Worm (Caenorhabditis elegans) whole organism, mixed stage, embryonic: ENCODE data around the gene acc-2.

Experiments used
- bed-3 ChIP-seq: fragments of 200-800 bp; sonication (Bioruptor generic); optimal IDR thresholded peaks from 3 replicates; lab custom pipeline; 2018; ENCODE audit warnings: mild to moderate bottlenecking, missing genetic modification characterization, moderate library complexity, missing compliant biosample characterization
- ceh-39 ChIP-seq: fragments of 150-350 bp; optimal IDR thresholded peaks from 2 replicates; lab custom pipeline; 2014; ENCODE audit warnings: missing biosample characterization, missing genetic modification characterization
- ceh-43 ChIP-seq: fragments of 200-800 bp; sonication (Bioruptor generic); optimal IDR thresholded peaks from 2 replicates; lab custom pipeline; 2018; ENCODE audit warnings: mild to moderate bottlenecking, missing genetic modification characterization, moderate library complexity, missing compliant biosample characterization
- ceh-83 ChIP-seq: fragments of 200-800 bp; sonication (Bioruptor generic); optimal IDR thresholded peaks from 2 replicates; lab custom pipeline; 2018; ENCODE audit warnings: mild to moderate bottlenecking, missing genetic modification characterization, missing compliant biosample characterization
- ces-1 ChIP-seq: fragments of 150-350 bp; optimal IDR thresholded peaks from 2 replicates; lab custom pipeline; 2014; ENCODE audit warnings: missing biosample characterization, missing genetic modification reagents, missing genetic modification characterization
- cnd-1 ChIP-seq: fragments of 200-800 bp; sonication (Bioruptor generic); optimal IDR thresholded peaks from 2 replicates; lab custom pipeline; 2018; ENCODE audit warnings: mild to moderate bottlenecking, missing genetic modification characterization, missing compliant biosample characterization
- drap-1 ChIP-seq: fragments of 200-800 bp; sonication (Bioruptor generic); optimal IDR thresholded peaks from 3 replicates; lab custom pipeline; 2018; ENCODE audit warnings: mild to moderate bottlenecking, missing genetic modification characterization, missing compliant biosample characterization
- elt-1 ChIP-seq: sonication (generic microtip); optimal IDR thresholded peaks from 2 replicates; lab custom pipeline; 2017; ENCODE audit warnings: missing genetic modification characterization, mild to moderate bottlenecking, missing compliant biosample characterization, antibody characterized with exemption, moderate library complexity, borderline replicate concordance; ENCODE audit not compliant: insufficient read depth
- flh-1 ChIP-seq: fragments of 200-800 bp; sonication (Bioruptor generic); optimal IDR thresholded peaks from 2 replicates; lab custom pipeline; 2018; ENCODE audit warnings: mild to moderate bottlenecking, missing genetic modification characterization, moderate library complexity, missing compliant biosample characterization
- ham-2 ChIP-seq: fragments of 200-800 bp; sonication (Bioruptor generic); optimal IDR thresholded peaks from 2 replicates; lab custom pipeline; 2018; ENCODE audit warnings: mild to moderate bottlenecking, missing genetic modification characterization, missing compliant biosample characterization
- hlh-1 ChIP-seq: fragments of 150-350 bp; optimal IDR thresholded peaks from 2 replicates; lab custom pipeline; 2014; ENCODE audit warnings: missing biosample characterization, missing genetic modification reagents, missing genetic modification characterization
- lin-13 ChIP-seq: fragments of 150-350 bp; optimal IDR thresholded peaks from 2 replicates; lab custom pipeline; 2014; ENCODE audit warnings: missing biosample characterization, missing genetic modification characterization
- lin-32 ChIP-seq: fragments of 200-800 bp; sonication (Bioruptor generic); optimal IDR thresholded peaks from 2 replicates; lab custom pipeline; 2018; ENCODE audit warnings: mild to moderate bottlenecking, missing genetic modification characterization, missing compliant biosample characterization
- lsy-2 ChIP-seq: fragments of 150-350 bp; optimal IDR thresholded peaks from 2 replicates; lab custom pipeline; 2014; ENCODE audit warnings: missing biosample characterization, missing genetic modification characterization
- mab-5 ChIP-seq: fragments of 150-350 bp; optimal IDR thresholded peaks from 2 replicates; lab custom pipeline; 2014; ENCODE audit warnings: missing biosample characterization, missing genetic modification characterization
- mep-1 ChIP-seq: fragments of 150-350 bp; optimal IDR thresholded peaks from 2 replicates; lab custom pipeline; 2017; ENCODE audit warnings: missing biosample characterization, missing genetic modification reagents, missing genetic modification characterization, inconsistent platforms
- mls-2 ChIP-seq: sonication (generic microtip); optimal IDR thresholded peaks from 2 replicates; lab custom pipeline; 2016; ENCODE audit warnings: mild to moderate bottlenecking, missing genetic modification characterization, moderate library complexity, missing compliant biosample characterization
- nhr-2 ChIP-seq: fragments of 150-350 bp; optimal IDR thresholded peaks from 2 replicates; lab custom pipeline; 2014; ENCODE audit warnings: missing biosample characterization, missing genetic modification characterization
- nhr-28 ChIP-seq: fragments of 150-350 bp; optimal IDR thresholded peaks from 2 replicates; lab custom pipeline; 2014; ENCODE audit warnings: missing biosample characterization, missing genetic modification characterization
- nhr-76 ChIP-seq: sonication (generic microtip); optimal IDR thresholded peaks from 2 replicates; lab custom pipeline; 2017; ENCODE audit warnings: missing biosample characterization, missing genetic modification characterization
- pha-4 ChIP-seq: fragments of 150-350 bp; optimal IDR thresholded peaks from 2 replicates; lab custom pipeline; 2018; ENCODE audit warnings: missing biosample characterization, missing genetic modification reagents, missing genetic modification characterization
- sem-2 ChIP-seq: fragments of 200-800 bp; sonication (Bioruptor generic); optimal IDR thresholded peaks from 2 replicates; lab custom pipeline; 2018; ENCODE audit warnings: mild to moderate bottlenecking, missing genetic modification characterization, missing compliant biosample characterization
- snpc-4 ChIP-seq: fragments of 150-350 bp; optimal IDR thresholded peaks from 2 replicates; lab custom pipeline; 2014; ENCODE audit warnings: missing biosample characterization, missing genetic modification characterization
- sptf-1 ChIP-seq: sonication (generic microtip); optimal IDR thresholded peaks from 2 replicates; lab custom pipeline; 2017; ENCODE audit warnings: mild to moderate bottlenecking, missing genetic modification characterization, moderate library complexity, missing compliant biosample characterization
- unc-120 ChIP-seq: sonication (generic microtip); optimal IDR thresholded peaks from 2 replicates; lab custom pipeline; 2017; ENCODE audit warnings: missing genetic modification characterization, missing compliant biosample characterization; ENCODE audit not compliant: poor library complexity, severe bottlenecking
- zip-8 ChIP-seq: fragments of 150-350 bp; optimal IDR thresholded peaks from 2 replicates; lab custom pipeline; 2014; ENCODE audit warnings: missing biosample characterization, missing genetic modification characterization
- ztf-11 ChIP-seq: fragments of 150-350 bp; optimal IDR thresholded peaks from 2 replicates; lab custom pipeline; 2014; ENCODE audit warnings: missing biosample characterization, missing genetic modification characterization

The acc-2 gene

DNA sequence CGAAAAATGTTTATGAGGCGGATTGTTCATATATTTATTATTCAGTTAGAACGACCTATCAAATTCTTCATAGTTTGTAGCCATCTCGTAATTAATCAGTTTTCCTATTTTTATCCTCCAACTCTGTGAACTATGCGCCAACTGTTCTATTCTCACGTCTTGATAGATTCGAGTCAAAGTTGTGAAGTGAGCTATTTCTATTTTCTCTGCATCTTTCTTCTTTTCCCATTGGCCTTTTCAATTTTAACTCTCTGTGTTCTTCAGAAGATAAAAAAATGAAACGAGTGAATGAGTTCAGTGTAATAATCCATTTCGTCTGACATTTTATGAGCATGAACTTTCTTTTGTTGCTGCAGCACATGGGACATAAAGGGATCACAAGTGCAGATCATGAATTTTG, 38.5 kb upstream of the acc-2 start:
- TF ChIP-seq unc-120 (tag; lab: Kevin White, UChicago) = peak; percentile 25
- TF ChIP-seq cnd-1 (tag; lab: Kevin White, UChicago) = no peak
- no peak for TF ChIP-seq mep-1 (tag; lab: Kevin White, UChicago)
- no peak for TF ChIP-seq ceh-39
- peak; percentile 51 for TF ChIP-seq hlh-1 (tag; lab: Kevin White, UChicago)
- TF ChIP-seq ceh-83 (GFP tag; lab: Kevin White, UChicago) = no peak
- no peak for TF ChIP-seq nhr-2 (tag; lab: Kevin White, UChicago)

DNA sequence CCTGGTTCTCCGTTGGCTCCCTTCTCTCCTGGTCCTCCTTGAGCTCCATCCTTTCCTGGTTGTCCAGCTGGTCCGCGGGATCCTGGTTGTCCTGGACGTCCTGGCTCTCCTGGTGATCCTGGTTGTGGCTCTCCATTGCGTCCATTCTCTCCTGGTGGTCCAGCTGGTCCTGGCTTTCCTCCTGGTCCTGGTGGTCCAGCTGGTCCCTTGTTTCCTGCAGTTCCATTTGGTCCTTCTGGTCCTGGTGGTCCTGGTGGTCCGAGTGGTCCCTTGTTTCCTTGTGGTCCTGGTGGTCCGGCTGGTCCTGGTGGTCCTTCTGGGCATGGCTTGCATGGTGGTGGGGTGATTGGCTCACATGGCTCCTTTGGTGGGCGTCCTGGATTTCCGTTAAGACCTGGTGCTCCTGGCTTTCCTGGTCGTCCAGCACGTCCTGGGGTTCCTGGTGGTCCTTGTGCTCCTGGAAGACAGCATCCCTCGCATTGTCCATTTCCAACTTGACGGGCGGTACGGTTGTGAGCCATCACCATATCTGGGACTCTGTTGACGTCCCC, 37.4 kb upstream of the acc-2 start:
- TF ChIP-seq drap-1 (GFP tag; lab: Kevin White, UChicago) = no peak
- TF ChIP-seq mls-2 = no peak
- no peak for TF ChIP-seq zip-8 (tag; lab: Kevin White, UChicago)
- no peak for TF ChIP-seq mab-5 (tag; lab: Kevin White, UChicago)
- TF ChIP-seq cnd-1 (tag; lab: Kevin White, UChicago) = no peak
- no peak for TF ChIP-seq sptf-1 (tag; lab: Kevin White, UChicago)
- TF ChIP-seq nhr-28 (tag; lab: Kevin White, UChicago) = no peak

DNA sequence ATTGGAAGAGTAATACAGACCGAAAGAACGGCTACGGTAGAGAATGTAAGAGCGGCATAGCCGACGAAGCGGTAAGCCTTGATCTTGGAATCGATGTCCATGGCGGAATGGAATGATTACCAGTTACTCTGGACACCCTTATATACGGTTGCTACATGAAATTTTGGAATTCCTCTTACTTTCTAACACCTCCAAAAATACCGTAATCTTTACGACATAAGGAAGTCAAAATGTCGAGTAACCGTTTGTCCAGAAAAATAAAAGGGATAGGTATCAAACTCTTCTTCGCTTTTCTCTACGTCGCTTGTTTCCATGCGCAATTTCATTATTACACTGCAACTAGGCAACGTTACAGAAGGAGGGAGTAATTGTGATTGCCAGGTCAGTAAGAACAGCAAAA, 36.9 kb upstream of the acc-2 start, which contains the start of gene col-119:
col-119 (minus strand) TSS at position 101 of the 400 bp plus-strand sequence.
- no peak for TF ChIP-seq hlh-1 (tag; lab: Kevin White, UChicago)

DNA sequence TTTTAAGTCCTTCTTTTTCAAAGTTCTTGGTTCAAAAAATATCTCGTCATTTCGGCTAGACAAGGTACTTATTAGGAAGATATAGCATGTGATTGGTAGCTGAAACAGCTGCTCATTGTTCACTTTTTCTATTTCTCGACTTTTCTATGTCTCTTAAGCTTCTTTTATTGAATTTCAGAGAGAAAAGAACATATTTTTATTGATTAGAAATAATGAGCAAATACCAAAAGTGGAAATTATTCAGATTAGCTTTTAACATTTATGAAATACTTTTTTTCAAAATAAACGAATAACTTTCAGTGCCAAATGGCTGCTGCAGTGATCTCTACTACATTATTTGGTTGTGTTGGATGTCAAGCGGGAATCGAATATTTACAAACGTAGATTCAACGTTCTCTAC, 32.0 kb upstream of the acc-2 start, which contains the start of gene nstp-1:
nstp-1 (plus strand) TSS at position 301 of the 400 bp plus-strand sequence.
- TF ChIP-seq ceh-43 (GFP tag; lab: Kevin White, UChicago) (no peak), ztf-11 (tag; lab: Kevin White, UChicago) (no peak), ceh-39 (no peak), hlh-1 (tag; lab: Kevin White, UChicago) (no peak), ces-1 (GFP tag; lab: Kevin White, UChicago) (no peak), mep-1 (tag; lab: Kevin White, UChicago) (no peak), lin-13 (tag; lab: Kevin White, UChicago) (no peak)

DNA sequence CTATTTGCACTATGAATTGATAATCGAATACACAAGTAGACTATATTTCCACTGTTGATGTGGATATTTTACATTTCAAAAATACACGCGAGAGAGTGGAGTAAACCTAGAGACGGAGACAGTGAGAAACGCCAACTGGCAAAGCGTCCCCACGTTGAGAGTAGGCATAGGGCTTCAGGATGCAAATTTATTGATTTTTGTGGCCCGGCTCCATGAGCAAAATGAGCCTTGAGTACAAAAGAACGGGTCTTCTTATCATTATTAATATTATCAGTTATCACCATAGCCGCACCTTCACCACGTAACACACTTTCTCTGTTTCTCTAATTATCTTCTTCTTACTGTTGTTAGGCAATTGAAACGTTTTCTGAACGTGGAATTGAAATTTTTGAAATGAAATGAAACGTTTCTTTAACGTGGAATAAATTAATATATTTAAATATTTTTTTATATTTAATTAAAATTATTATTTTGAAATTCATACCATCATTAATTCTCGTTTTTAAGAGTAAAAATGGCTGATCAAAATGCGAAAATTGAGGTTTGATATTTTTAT, 29.7 kb upstream of the acc-2 start, which contains the start of gene bre-1:
bre-1 (plus strand) TSS at position 506 of the 556 bp plus-strand sequence.
- TF ChIP-seq ceh-43 (GFP tag; lab: Kevin White, UChicago) (no peak), ces-1 (GFP tag; lab: Kevin White, UChicago) (peak; percentile 10), ztf-11 (tag; lab: Kevin White, UChicago) (no peak), mep-1 (tag; lab: Kevin White, UChicago) (no peak), unc-120 (tag; lab: Kevin White, UChicago) (no peak), flh-1 (GFP tag; lab: Kevin White, UChicago) (no peak), sptf-1 (tag; lab: Kevin White, UChicago) (no peak), hlh-1 (tag; lab: Kevin White, UChicago) (peak; percentile 91), mls-2 (no peak)

DNA sequence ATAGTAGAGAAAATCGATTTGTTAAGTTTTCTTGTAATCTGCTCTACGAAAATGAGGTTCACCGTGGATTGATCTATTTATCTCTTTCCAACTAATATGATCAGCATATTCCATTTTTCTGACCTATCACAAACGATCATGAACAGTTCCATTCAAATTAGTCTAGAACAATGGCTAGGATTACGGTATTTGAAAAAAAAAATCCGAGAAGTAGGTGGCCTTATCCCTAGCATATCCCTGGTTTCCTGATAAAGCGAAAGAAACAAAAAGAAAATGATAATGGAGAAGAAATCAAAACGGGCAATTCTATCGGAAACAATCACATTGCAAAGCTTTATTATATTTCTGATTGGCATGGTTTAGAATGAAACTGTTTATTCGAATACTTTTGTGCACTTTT, 23.8 kb upstream of the acc-2 start, which contains the start of gene mltn-12:
mltn-12 (plus strand) TSS at position 301 of the 400 bp plus-strand sequence.
- TF ChIP-seq zip-8 (tag; lab: Kevin White, UChicago) (no peak), pha-4 (tag; lab: Kevin White, UChicago) (no peak), nhr-2 (tag; lab: Kevin White, UChicago) (no peak), drap-1 (GFP tag; lab: Kevin White, UChicago) (no peak), mls-2 (no peak)

DNA sequence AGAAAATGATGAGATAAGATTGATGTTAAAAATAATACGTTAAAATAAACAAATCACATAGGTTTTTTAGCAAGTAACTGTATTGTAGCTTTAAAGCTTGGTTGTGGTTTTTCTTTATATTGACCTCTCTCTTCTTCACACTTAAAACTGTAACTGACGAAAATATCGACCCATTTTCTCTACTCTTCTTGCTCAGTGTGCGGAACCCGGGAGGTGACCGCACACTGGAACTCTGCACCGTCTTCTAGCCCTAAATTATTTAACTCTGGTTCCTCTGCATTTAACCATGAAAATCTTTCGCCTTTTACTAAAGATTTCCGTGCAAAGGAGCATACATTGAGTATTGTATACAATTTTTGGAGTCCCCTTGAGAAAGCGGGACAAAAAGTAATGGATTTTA, 22.1 kb upstream of the acc-2 start:
- TF ChIP-seq ham-2 (GFP tag; lab: Kevin White, UChicago) (no peak), pha-4 (tag; lab: Kevin White, UChicago) (no peak), hlh-1 (tag; lab: Kevin White, UChicago) (no peak), lin-13 (tag; lab: Kevin White, UChicago) (no peak), lin-32 (GFP tag; lab: Kevin White, UChicago) (no peak), elt-1 (tag; lab: Kevin White, UChicago) (no peak), bed-3 (GFP tag; lab: Kevin White, UChicago) (no peak), snpc-4 (tag; lab: Kevin White, UChicago) (no peak), mep-1 (tag; lab: Kevin White, UChicago) (no peak), mls-2 (no peak), nhr-76 (tag; lab: Kevin White, UChicago) (no peak), zip-8 (tag; lab: Kevin White, UChicago) (no peak), sem-2 (GFP tag; lab: Kevin White, UChicago) (no peak), lsy-2 (tag; lab: Kevin White, UChicago) (no peak)
